Fruit fly (Drosophila melanogaster) whole organism, embryonic: ENCODE data around the gene CG13386.

Source experiments
- ATbp ChIP-seq: fragments of 200-800 bp; sonication (Bioruptor generic); optimal IDR thresholded peaks from 2 replicates; lab custom pipeline; 2017; ENCODE audit warnings: missing biosample characterization, mild to moderate bottlenecking, missing genetic modification characterization, missing genetic modification reagents
- Ada2b ChIP-seq: fragments of 200-800 bp; sonication (Bioruptor generic); IDR thresholded peaks from 2 replicates; pipeline ENCODE4 v1.3.6; 2022; ENCODE audit warnings: missing biosample characterization, missing genetic modification characterization
- BEAF-32 ChIP-seq: fragments of 200-800 bp; sonication (Bioruptor generic); optimal IDR thresholded peaks from 3 replicates; lab custom pipeline; 2017; ENCODE audit warnings: missing biosample characterization, missing genetic modification characterization, mild to moderate bottlenecking, moderate library complexity, missing genetic modification reagents
- CG11247 ChIP-seq: fragments of 200-800 bp; sonication (Bioruptor generic); IDR thresholded peaks from 2 replicates; pipeline ENCODE4 v1.3.6; 2022; ENCODE audit warnings: missing biosample characterization, missing genetic modification characterization
- CG1233 ChIP-seq: fragments of 200-800 bp; sonication (Bioruptor generic); optimal IDR thresholded peaks from 4 replicates; lab custom pipeline; 2018; ENCODE audit warnings: missing biosample characterization, mild to moderate bottlenecking, missing genetic modification characterization
- CG13123 ChIP-seq: fragments of 200-800 bp; sonication (Bioruptor generic); optimal IDR thresholded peaks from 2 replicates; lab custom pipeline; 2016; ENCODE audit warnings: missing biosample characterization, missing genetic modification characterization
- CG14965 ChIP-seq: fragments of 200-800 bp; sonication (Bioruptor generic); optimal IDR thresholded peaks from 2 replicates; lab custom pipeline; 2016; ENCODE audit warnings: missing biosample characterization, missing genetic modification characterization, borderline replicate concordance
- CG15269 ChIP-seq: fragments of 200-800 bp; sonication (Bioruptor generic); optimal IDR thresholded peaks from 2 replicates; lab custom pipeline; 2018; ENCODE audit warnings: missing biosample characterization, mild to moderate bottlenecking, missing genetic modification characterization, moderate library complexity
- CG1603 ChIP-seq: fragments of 200-800 bp; sonication (Bioruptor generic); optimal IDR thresholded peaks from 2 replicates; lab custom pipeline; 2019; ENCODE audit warnings: missing biosample characterization, mild to moderate bottlenecking, missing genetic modification characterization, moderate library complexity
- CG1792 ChIP-seq: fragments of 200-800 bp; sonication (Bioruptor generic); optimal IDR thresholded peaks from 2 replicates; lab custom pipeline; 2016; ENCODE audit warnings: missing biosample characterization, missing genetic modification characterization
- CG30020 ChIP-seq: fragments of 200-800 bp; optimal IDR thresholded peaks from 2 replicates; lab custom pipeline; 2019; ENCODE audit warnings: missing biosample characterization, mild to moderate bottlenecking, missing genetic modification characterization, moderate library complexity
- CG3847 ChIP-seq: fragments of 200-800 bp; sonication (Bioruptor generic); IDR thresholded peaks from 2 replicates; pipeline ENCODE4 v1.3.6; 2022; ENCODE audit warnings: missing biosample characterization, missing genetic modification characterization
- CG7556 ChIP-seq: fragments of 200-800 bp; sonication (Bioruptor generic); optimal IDR thresholded peaks from 2 replicates; lab custom pipeline; 2017; ENCODE audit warnings: missing biosample characterization, mild to moderate bottlenecking, missing genetic modification characterization
- CG8388 ChIP-seq: fragments of 200-800 bp; sonication (Bioruptor generic); optimal IDR thresholded peaks from 2 replicates; lab custom pipeline; 2019; ENCODE audit warnings: missing biosample characterization, mild to moderate bottlenecking, missing genetic modification characterization, moderate library complexity
- CG9437 ChIP-seq: fragments of 200-800 bp; sonication (Bioruptor generic); optimal IDR thresholded peaks from 2 replicates; lab custom pipeline; 2018; ENCODE audit warnings: missing biosample characterization, mild to moderate bottlenecking, missing genetic modification characterization
- CTCF ChIP-seq: fragments of 200-800 bp; sonication (Bioruptor generic); optimal IDR thresholded peaks from 2 replicates; lab custom pipeline; 2017; ENCODE audit warnings: missing biosample characterization, mild to moderate bottlenecking, missing genetic modification characterization, moderate library complexity
- Chrac-16 ChIP-seq: fragments of 200-800 bp; sonication (Bioruptor generic); optimal IDR thresholded peaks from 3 replicates; lab custom pipeline; 2016; ENCODE audit warnings: missing biosample characterization, missing genetic modification characterization
- Dip2 ChIP-seq: fragments of 200-800 bp; sonication (Bioruptor generic); IDR thresholded peaks from 2 replicates; pipeline ENCODE4 v1.3.6; 2022; ENCODE audit warnings: missing biosample characterization, missing genetic modification characterization
- Elba2 ChIP-seq: fragments of 200-800 bp; sonication (Bioruptor generic); optimal IDR thresholded peaks from 3 replicates; lab custom pipeline; 2016; ENCODE audit warnings: missing biosample characterization, missing genetic modification characterization
- H2.0 ChIP-seq: fragments of 200-800 bp; sonication (Bioruptor generic); IDR thresholded peaks from 2 replicates; pipeline ENCODE4 v1.3.6; 2022; ENCODE audit warnings: missing biosample characterization, missing genetic modification characterization
- HHEX ChIP-seq: fragments of 200-800 bp; sonication (Bioruptor generic); optimal IDR thresholded peaks from 3 replicates; lab custom pipeline; 2017; ENCODE audit warnings: missing biosample characterization, mild to moderate bottlenecking, missing genetic modification characterization, missing genetic modification reagents
- Hand ChIP-seq: fragments of 200-800 bp; sonication (Bioruptor generic); optimal IDR thresholded peaks from 2 replicates; lab custom pipeline; 2017; ENCODE audit warnings: mild to moderate bottlenecking, missing biosample characterization, missing genetic modification reagents, missing genetic modification characterization
- MBD-R2 ChIP-seq: fragments of 200-800 bp; sonication (Bioruptor generic); IDR thresholded peaks from 2 replicates; pipeline ENCODE4 v1.3.6; 2022; ENCODE audit warnings: missing biosample characterization, missing genetic modification characterization
- Opbp ChIP-seq: fragments of 200-800 bp; sonication (Bioruptor generic); IDR thresholded peaks from 3 replicates; pipeline ENCODE4 v1.3.6; 2022; ENCODE audit warnings: missing biosample characterization, missing genetic modification characterization; ENCODE audit not compliant: partially characterized antibody
- Pdp1 ChIP-seq, 2 experiments: fragments of 200-800 bp; sonication (Bioruptor generic); optimal IDR thresholded peaks; 3 replicates each; lab custom pipeline; 2016; ENCODE audit warnings: missing biosample characterization in 2 of 2, missing genetic modification characterization in 2 of 2, mild to moderate bottlenecking in 1 of 2, moderate library complexity in 1 of 2
- Rfx ChIP-seq: fragments of 200-800 bp; sonication (Bioruptor generic); IDR thresholded peaks from 2 replicates; pipeline ENCODE4 v1.3.6; 2022; ENCODE audit warnings: missing biosample characterization, missing genetic modification characterization
- Scr ChIP-seq: fragments of 200-800 bp; sonication (Bioruptor generic); IDR thresholded peaks from 2 replicates; pipeline ENCODE4 v1.3.6; 2022; ENCODE audit warnings: missing biosample characterization, missing genetic modification characterization; ENCODE audit not compliant: partially characterized antibody
- Usf ChIP-seq: fragments of 200-800 bp; sonication (Bioruptor generic); optimal IDR thresholded peaks from 2 replicates; lab custom pipeline; 2017; ENCODE audit warnings: missing genotype, missing biosample characterization, missing genetic modification characterization
- Xbp1 ChIP-seq: fragments of 200-800 bp; sonication (Bioruptor generic); optimal IDR thresholded peaks from 3 replicates; lab custom pipeline; 2016; ENCODE audit warnings: missing biosample characterization, mild to moderate bottlenecking, missing genetic modification characterization
- ap ChIP-seq: fragments of 200-800 bp; sonication (Bioruptor generic); IDR thresholded peaks from 2 replicates; pipeline ENCODE4 v1.3.6; 2022; ENCODE audit warnings: missing biosample characterization, missing genetic modification characterization
- bcd ChIP-seq: fragments of 200-800 bp; sonication (Bioruptor generic); optimal IDR thresholded peaks from 2 replicates; lab custom pipeline; 2017; ENCODE audit warnings: missing biosample characterization, mild to moderate bottlenecking, missing genetic modification characterization
- bowl ChIP-seq: fragments of 200-800 bp; sonication (Bioruptor generic); IDR thresholded peaks from 2 replicates; pipeline ENCODE4 v1.3.6; 2022; ENCODE audit warnings: missing biosample characterization, missing genetic modification characterization
- crc ChIP-seq: fragments of 200-800 bp; sonication (Bioruptor generic); optimal IDR thresholded peaks from 2 replicates; lab custom pipeline; 2016; ENCODE audit warnings: missing biosample characterization, missing genetic modification characterization
- fd102C ChIP-seq: fragments of 200-800 bp; sonication (Bioruptor generic); optimal IDR thresholded peaks from 2 replicates; lab custom pipeline; 2018; ENCODE audit warnings: missing biosample characterization, mild to moderate bottlenecking, missing genetic modification characterization, moderate library complexity
- gfzf ChIP-seq: fragments of 200-800 bp; sonication (Bioruptor generic); optimal IDR thresholded peaks from 2 replicates; lab custom pipeline; 2016; ENCODE audit warnings: missing biosample characterization, mild to moderate bottlenecking, missing genetic modification characterization, moderate library complexity
- grau ChIP-seq: fragments of 200-800 bp; optimal IDR thresholded peaks from 3 replicates; lab custom pipeline; 2019; ENCODE audit warnings: missing biosample characterization, mild to moderate bottlenecking, missing genetic modification characterization, moderate library complexity
- ham ChIP-seq: fragments of 200-800 bp; sonication (Bioruptor generic); IDR thresholded peaks from 2 replicates; pipeline ENCODE4 v1.3.6; 2022; ENCODE audit warnings: missing biosample characterization, missing genetic modification characterization
- jigr1 ChIP-seq: fragments of 200-800 bp; sonication (Bioruptor generic); IDR thresholded peaks from 3 replicates; pipeline ENCODE4 v1.3.6; 2022; ENCODE audit warnings: missing biosample characterization, missing genetic modification characterization
- lbe ChIP-seq: fragments of 200-800 bp; sonication (Bioruptor generic); optimal IDR thresholded peaks from 2 replicates; lab custom pipeline; 2016; ENCODE audit warnings: missing biosample characterization, mild to moderate bottlenecking, missing genetic modification characterization
- phol ChIP-seq: fragments of 200-800 bp; sonication (Bioruptor generic); optimal IDR thresholded peaks from 3 replicates; lab custom pipeline; 2018; ENCODE audit warnings: missing biosample characterization, mild to moderate bottlenecking, missing genetic modification characterization, moderate library complexity
- pnt ChIP-seq: fragments of 200-800 bp; sonication (Bioruptor generic); optimal IDR thresholded peaks from 3 replicates; lab custom pipeline; 2016; ENCODE audit warnings: missing biosample characterization, missing genetic modification characterization
- seq ChIP-seq: fragments of 200-800 bp; sonication (Bioruptor generic); IDR thresholded peaks from 2 replicates; pipeline ENCODE4 v1.3.6; 2022; ENCODE audit warnings: missing biosample characterization, missing genetic modification characterization
- sqz ChIP-seq: fragments of 200-800 bp; sonication (Bioruptor generic); optimal IDR thresholded peaks from 3 replicates; lab custom pipeline; 2018; ENCODE audit warnings: missing biosample characterization, mild to moderate bottlenecking, missing genetic modification characterization
- tio ChIP-seq: fragments of 200-800 bp; sonication (Bioruptor generic); optimal IDR thresholded peaks from 2 replicates; lab custom pipeline; 2017; ENCODE audit warnings: missing biosample characterization, missing genetic modification characterization, inconsistent platforms
- tll ChIP-seq, 2 experiments: fragments of 200-800 bp in 1 of 2; fragments of >200 bp in 1 of 2; sonication (Bioruptor generic) in 1 of 2; optimal IDR thresholded peaks; 2 replicates each; lab custom pipeline; 2017 to 2019; ENCODE audit warnings: missing biosample characterization in 2 of 2, missing genetic modification characterization in 2 of 2, mild to moderate bottlenecking in 1 of 2, moderate library complexity in 1 of 2
- tna ChIP-seq: fragments of 200-800 bp; sonication (Bioruptor generic); IDR thresholded peaks from 2 replicates; pipeline ENCODE4 v1.3.6; 2022; ENCODE audit warnings: missing biosample characterization, missing genetic modification characterization; ENCODE audit not compliant: partially characterized antibody
- unpg ChIP-seq: fragments of 200-800 bp; sonication (Bioruptor generic); optimal IDR thresholded peaks from 3 replicates; lab custom pipeline; 2018; ENCODE audit warnings: missing biosample characterization, mild to moderate bottlenecking, missing genetic modification characterization, moderate library complexity
- vvl ChIP-seq: fragments of 200-800 bp; sonication (Bioruptor generic); IDR thresholded peaks from 2 replicates; pipeline ENCODE4 v1.3.6; 2022; ENCODE audit warnings: missing biosample characterization, missing genetic modification characterization
- zen ChIP-seq: fragments of 200-800 bp; sonication (Bioruptor generic); optimal IDR thresholded peaks from 3 replicates; lab custom pipeline; 2018; ENCODE audit warnings: missing biosample characterization, mild to moderate bottlenecking, missing genetic modification characterization, moderate library complexity
- zfh2 ChIP-seq: fragments of 200-800 bp; sonication (Bioruptor generic); optimal IDR thresholded peaks from 2 replicates; lab custom pipeline; 2016; ENCODE audit warnings: missing biosample characterization, missing genetic modification characterization

Gene CG13386

DNA sequence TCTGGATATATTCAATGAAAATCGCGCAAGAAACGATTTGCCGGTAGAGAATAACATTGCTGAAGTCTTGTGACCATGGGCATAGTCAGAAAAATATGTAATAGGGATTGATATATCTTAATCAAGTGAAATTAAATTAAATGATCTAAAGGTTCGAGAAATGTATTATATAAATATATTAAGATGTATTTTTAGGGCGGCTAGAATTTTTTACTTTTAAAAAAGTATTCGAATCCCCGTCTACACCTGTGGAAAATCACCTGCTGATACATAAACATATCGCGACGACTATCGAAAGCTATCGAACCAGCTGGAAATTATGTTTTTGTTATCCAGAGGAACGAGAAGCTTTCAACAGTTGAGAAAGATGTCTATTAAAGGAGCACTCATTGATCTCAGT is 22.1 kb upstream of the CG13386 start, which contains the start of the genes CG13390 and CG17294 (continued):
- peak; percentile 79 for TF ChIP-seq Scr (GFP tag; lab: Robert Waterston, UW)
- TF ChIP-seq jigr1 (GFP tag; lab: Robert Waterston, UW): peak; percentile 99
- peak; percentile 93 for TF ChIP-seq pnt (GFP tag; lab: Kevin White, UChicago)
- peak; percentile 82 for TF ChIP-seq Elba2 (GFP tag; lab: Kevin White, UChicago)
- TF ChIP-seq Usf (GFP tag; lab: Kevin White, UChicago): peak; percentile 98
- peak; percentile 99 for TF ChIP-seq phol (tag; lab: Kevin White, UChicago)
- TF ChIP-seq tio: peak; percentile 98
- peak; percentile 100 for TF ChIP-seq Ada2b (GFP tag; lab: Robert Waterston, UW)
- TF ChIP-seq bcd: peak; percentile 99
- peak; percentile 100 for TF ChIP-seq HHEX (GFP tag; lab: Kevin White, UChicago)
- TF ChIP-seq CG13123: peak; percentile 98
- peak; percentile 100 for TF ChIP-seq unpg
- TF ChIP-seq CG1233 (GFP tag; lab: Kevin White, UChicago): peak; percentile 99
- peak; percentile 95 for TF ChIP-seq CG9437 (GFP tag; lab: Kevin White, UChicago)
- peak; percentile 96 to 97 for TF ChIP-seq Pdp1 (GFP tag; optimal IDR thresholded peaks at IDR 0.05; lab: Kevin White, UChicago)
- peak; percentile 31; the same call in 1 of the 3 replicates for TF ChIP-seq Opbp (GFP tag; lab: Robert Waterston, UW)
- TF ChIP-seq CG30020 (tag; lab: Kevin White, UChicago): peak; percentile 93
- peak; percentile 90 for TF ChIP-seq crc (GFP tag; lab: Kevin White, UChicago)
- TF ChIP-seq MBD-R2: peak; percentile 100
- TF ChIP-seq CG1603 (tag; lab: Kevin White, UChicago): peak; percentile 96
- TF ChIP-seq tna (GFP tag; lab: Robert Waterston, UW): peak; percentile 28; the same call in 1 of the 2 replicates
- TF ChIP-seq tll (GFP tag; optimal IDR thresholded peaks at IDR 0.05; lab: Kevin White, UChicago): peak in 1 of 2 experiments; percentile 84
- TF ChIP-seq fd102C: peak; percentile 89
- peak; percentile 99 for TF ChIP-seq lbe (GFP tag; lab: Kevin White, UChicago)
- TF ChIP-seq BEAF-32 (GFP tag; lab: Kevin White, UChicago): peak; percentile 75
- peak; percentile 79 for TF ChIP-seq Dip2 (GFP tag; lab: Robert Waterston, UW)
- peak; percentile 79 for TF ChIP-seq CTCF
- peak; percentile 99 for TF ChIP-seq seq (GFP tag; lab: Robert Waterston, UW)
- peak; percentile 99 for TF ChIP-seq CG7556
- TF ChIP-seq ap (GFP tag; lab: Robert Waterston, UW): peak; percentile 99
- TF ChIP-seq CG15269: peak; percentile 100
- TF ChIP-seq ATbp: peak; percentile 98
- TF ChIP-seq Rfx (GFP tag; lab: Robert Waterston, UW): peak; percentile 100
- peak; percentile 100 for TF ChIP-seq Xbp1 (GFP tag; lab: Kevin White, UChicago)
- peak; percentile 99 for TF ChIP-seq CG8388 (GFP tag; lab: Kevin White, UChicago)
- TF ChIP-seq CG11247 (GFP tag; lab: Robert Waterston, UW): peak; percentile 99
- TF ChIP-seq sqz (GFP tag; lab: Kevin White, UChicago): peak; percentile 99
- peak; percentile 99 for TF ChIP-seq bowl (GFP tag; lab: Robert Waterston, UW)
- TF ChIP-seq vvl: peak; percentile 100
- TF ChIP-seq ham (GFP tag; lab: Robert Waterston, UW): peak; percentile 99
- TF ChIP-seq zfh2 (GFP tag; lab: Kevin White, UChicago): peak; percentile 95
- TF ChIP-seq Chrac-16 (GFP tag; lab: Kevin White, UChicago): peak; percentile 99
- TF ChIP-seq gfzf: no peak
- peak; percentile 37 for TF ChIP-seq CG14965 (GFP tag; lab: Kevin White, UChicago)
- TF ChIP-seq Hand (GFP tag; lab: Kevin White, UChicago): peak; percentile 99
- peak; percentile 99 for TF ChIP-seq H2.0
- TF ChIP-seq CG1792 (GFP tag; lab: Kevin White, UChicago): peak; percentile 77
- TF ChIP-seq zen (tag; lab: Kevin White, UChicago): peak; percentile 99
- peak; percentile 99 for TF ChIP-seq grau (tag; lab: Kevin White, UChicago)
- TF ChIP-seq CG3847 (GFP tag; lab: Robert Waterston, UW): peak; percentile 100
